Worm (Caenorhabditis elegans) whole organism, L2 larva: ENCODE results near the gene T09A5.15.

ENCODE experiments used
- C34F6.9 ChIP-seq: fragments of 150-350 bp; optimal IDR thresholded peaks from 2 replicates; lab custom pipeline; 2014; ENCODE audit warnings: missing biosample characterization, missing genetic modification characterization
- R02D3.7 ChIP-seq: fragments of 150-350 bp; optimal IDR thresholded peaks from 2 replicates; lab custom pipeline; 2014; ENCODE audit warnings: missing biosample characterization, missing genetic modification characterization
- alr-1 ChIP-seq: fragments of 150-350 bp; optimal IDR thresholded peaks from 2 replicates; lab custom pipeline; 2014; ENCODE audit warnings: missing biosample characterization, missing genetic modification characterization
- blmp-1 ChIP-seq: sonication (generic microtip); optimal IDR thresholded peaks from 2 replicates; lab custom pipeline; 2017; ENCODE audit warnings: missing genetic modification characterization, mild to moderate bottlenecking, missing compliant biosample characterization, antibody characterized with exemption, moderate library complexity; ENCODE audit not compliant: insufficient read depth
- ceh-16 ChIP-seq: fragments of 150-350 bp; optimal IDR thresholded peaks from 2 replicates; lab custom pipeline; 2014; ENCODE audit warnings: missing biosample characterization, missing genetic modification characterization
- dmd-4 ChIP-seq: sonication (generic microtip); optimal IDR thresholded peaks from 2 replicates; lab custom pipeline; 2017; ENCODE audit warnings: missing biosample characterization, missing genetic modification characterization
- egl-27 ChIP-seq: sonication (generic microtip); optimal IDR thresholded peaks from 3 replicates; lab custom pipeline; 2017; ENCODE audit warnings: missing biosample characterization, missing genetic modification reagents, missing genetic modification characterization
- elt-3 ChIP-seq: sonication (generic microtip); optimal IDR thresholded peaks from 2 replicates; lab custom pipeline; 2017; ENCODE audit warnings: missing biosample characterization, missing genetic modification characterization
- fos-1 ChIP-seq: fragments of 150-350 bp; optimal IDR thresholded peaks from 2 replicates; lab custom pipeline; 2014; ENCODE audit warnings: missing biosample characterization, missing genetic modification characterization
- gmeb-1 ChIP-seq: fragments of 150-350 bp; optimal IDR thresholded peaks from 2 replicates; lab custom pipeline; 2014; ENCODE audit warnings: missing biosample characterization, missing genetic modification characterization
- lin-11 ChIP-seq: fragments of 150-350 bp; sonication (generic microtip); optimal IDR thresholded peaks from 2 replicates; lab custom pipeline; 2014; ENCODE audit warnings: missing biosample characterization, missing genetic modification characterization, inconsistent platforms, mixed read lengths
- lin-39 ChIP-seq: fragments of 150-350 bp; optimal IDR thresholded peaks from 2 replicates; lab custom pipeline; 2014; ENCODE audit warnings: missing biosample characterization, missing genetic modification reagents, missing genetic modification characterization
- lsy-2 ChIP-seq, 2 experiments: fragments of 150-350 bp in 1 of 2; sonication (generic microtip) in 1 of 2; optimal IDR thresholded peaks; 2 replicates each; lab custom pipeline; 2014 to 2017; ENCODE audit warnings: missing biosample characterization in 2 of 2, missing genetic modification characterization in 2 of 2
- mab-5 ChIP-seq: fragments of 150-350 bp; optimal IDR thresholded peaks from 2 replicates; lab custom pipeline; 2014; ENCODE audit warnings: missing biosample characterization, missing genetic modification characterization
- mbf-1 ChIP-seq: sonication (generic microtip); optimal IDR thresholded peaks from 2 replicates; lab custom pipeline; 2017; ENCODE audit warnings: missing biosample characterization, missing genetic modification characterization
- nhr-10 ChIP-seq: sonication (generic microtip); optimal IDR thresholded peaks from 2 replicates; lab custom pipeline; 2017; ENCODE audit warnings: missing biosample characterization, missing genetic modification characterization
- nhr-11 ChIP-seq: fragments of 150-350 bp; optimal IDR thresholded peaks from 2 replicates; lab custom pipeline; 2014; ENCODE audit warnings: missing biosample characterization, missing genetic modification characterization
- nhr-12 ChIP-seq: fragments of 150-350 bp; optimal IDR thresholded peaks from 2 replicates; lab custom pipeline; 2014; ENCODE audit warnings: missing biosample characterization, missing genetic modification characterization
- nhr-23 ChIP-seq: fragments of 150-350 bp; optimal IDR thresholded peaks from 2 replicates; lab custom pipeline; 2014; ENCODE audit warnings: missing biosample characterization, missing genetic modification reagents, missing genetic modification characterization
- nhr-237 ChIP-seq: fragments of 150-350 bp; optimal IDR thresholded peaks from 2 replicates; lab custom pipeline; 2014; ENCODE audit warnings: missing biosample characterization, missing genetic modification characterization
- nhr-25 ChIP-seq: fragments of 150-350 bp; sonication (generic microtip); optimal IDR thresholded peaks from 3 replicates; lab custom pipeline; 2014; ENCODE audit warnings: missing biosample characterization, missing genetic modification characterization
- nhr-6 ChIP-seq: fragments of 150-350 bp; optimal IDR thresholded peaks from 2 replicates; lab custom pipeline; 2014; ENCODE audit warnings: missing biosample characterization, missing genetic modification characterization
- peb-1 ChIP-seq: fragments of 150-350 bp; optimal IDR thresholded peaks from 2 replicates; lab custom pipeline; 2014; ENCODE audit warnings: missing biosample characterization, missing genetic modification characterization
- skn-1 ChIP-seq: sonication (generic microtip); optimal IDR thresholded peaks from 2 replicates; lab custom pipeline; 2017; ENCODE audit warnings: missing biosample characterization, missing genetic modification characterization
- sma-3 ChIP-seq: sonication (generic microtip); optimal IDR thresholded peaks from 2 replicates; lab custom pipeline; 2016; ENCODE audit warnings: missing genetic modification reagents, missing genetic modification characterization, missing compliant biosample characterization
- sma-9 ChIP-seq, 2 experiments: fragments of 150-350 bp in 1 of 2; sonication (generic microtip) in 1 of 2; optimal IDR thresholded peaks; 2 replicates each; lab custom pipeline; 2014 to 2016; ENCODE audit warnings: missing genetic modification characterization in 2 of 2, mild to moderate bottlenecking in 1 of 2, missing biosample characterization in 1 of 2, missing compliant biosample characterization in 1 of 2, missing genetic modification reagents in 1 of 2, moderate library complexity in 1 of 2
- snpc-4 ChIP-seq: fragments of 150-350 bp; optimal IDR thresholded peaks from 2 replicates; lab custom pipeline; 2014; ENCODE audit warnings: missing biosample characterization, missing genetic modification characterization
- unc-39 ChIP-seq: fragments of 150-350 bp; optimal IDR thresholded peaks from 2 replicates; lab custom pipeline; 2014; ENCODE audit warnings: missing biosample characterization, missing genetic modification characterization
- unc-55 ChIP-seq: fragments of 150-350 bp; sonication (generic microtip); optimal IDR thresholded peaks from 3 replicates; lab custom pipeline; 2014; ENCODE audit warnings: missing biosample characterization, missing genetic modification reagents, missing genetic modification characterization
- unc-62 ChIP-seq: fragments of 150-350 bp; optimal IDR thresholded peaks from 2 replicates; lab custom pipeline; 2014; ENCODE audit warnings: missing biosample characterization, missing genetic modification reagents, missing genetic modification characterization
- zag-1 ChIP-seq: fragments of 150-350 bp; optimal IDR thresholded peaks from 2 replicates; lab custom pipeline; 2014; ENCODE audit warnings: missing biosample characterization, missing genetic modification characterization
- ztf-1 ChIP-seq: fragments of 200-800 bp; sonication (Bioruptor generic); conservative IDR thresholded peaks from 2 replicates; pipeline ENCODE4 v1.3.6; 2022; ENCODE audit warnings: missing genetic modification characterization, missing compliant biosample characterization
- ztf-11 ChIP-seq: sonication (generic microtip); optimal IDR thresholded peaks from 2 replicates; lab custom pipeline; 2017; ENCODE audit warnings: missing biosample characterization, missing genetic modification characterization

Gene T09A5.15

ce11 chrII:7825107-7825506 lies 32.7 kb upstream of the T09A5.15 start, which contains the start of gene srw-62:
srw-62 (plus strand) TSS chrII:7825407.
- TF ChIP-seq egl-27 (tag; lab: Kevin White, UChicago), result no peak
- no peak for TF ChIP-seq gmeb-1
- TF ChIP-seq fos-1, result no peak
- no peak for TF ChIP-seq peb-1 (tag; lab: Kevin White, UChicago)
- no peak for TF ChIP-seq lsy-2 (tag; optimal IDR thresholded peaks at IDR 0.05; lab: Kevin White, UChicago)
- no peak for TF ChIP-seq nhr-23 (tag; lab: Kevin White, UChicago)
- no peak for TF ChIP-seq lin-39
- no peak for TF ChIP-seq zag-1 (tag; lab: Kevin White, UChicago)
- no peak for TF ChIP-seq ztf-11
- TF ChIP-seq, all 48 proteins: peak for 0

ce11 chrII:7827883-7828282 lies 29.9 kb upstream of the T09A5.15 start:
- TF ChIP-seq sma-3 (GFP tag; lab: Kevin White, UChicago) (no peak), ceh-16 (tag; lab: Kevin White, UChicago) (no peak), unc-55 (GFP tag; lab: Kevin White, UChicago) (no peak), skn-1 (tag; lab: Kevin White, UChicago) (no peak), mbf-1 (tag; lab: Kevin White, UChicago) (no peak), blmp-1 (tag; lab: Kevin White, UChicago) (no peak), elt-3 (tag; lab: Kevin White, UChicago) (no peak), sma-9 (GFP tag; optimal IDR thresholded peaks at IDR 0.05; lab: Kevin White, UChicago) (no peak), sma-9 (tag; optimal IDR thresholded peaks at IDR 0.05; lab: Kevin White, UChicago) (no peak), lsy-2 (tag; optimal IDR thresholded peaks at IDR 0.05; lab: Kevin White, UChicago) (no peak), mab-5 (no peak), ztf-1 (no peak), dmd-4 (tag; lab: Kevin White, UChicago) (no peak), alr-1 (tag; lab: Kevin White, UChicago) (no peak), egl-27 (tag; lab: Kevin White, UChicago) (no peak), snpc-4 (no peak), fos-1 (no peak), nhr-12 (no peak)
- TF ChIP-seq, all 48 proteins: peak for 0

ce11 chrII:7829616-7830015 lies 28.1 kb upstream of the T09A5.15 start:
- TF ChIP-seq sma-9 (GFP tag; optimal IDR thresholded peaks at IDR 0.05; lab: Kevin White, UChicago) (no peak), sma-9 (tag; optimal IDR thresholded peaks at IDR 0.05; lab: Kevin White, UChicago) (no peak), nhr-11 (tag; lab: Kevin White, UChicago) (no peak)

- TF ChIP-seq unc-39 (tag; lab: Kevin White, UChicago) (no peak), lin-11 (tag; lab: Kevin White, UChicago) (no peak), unc-62 (GFP tag; lab: Kevin White, UChicago) (no peak), skn-1 (tag; lab: Kevin White, UChicago) (no peak), egl-27 (tag; lab: Kevin White, UChicago) (no peak), nhr-237 (tag; lab: Kevin White, UChicago) (no peak), nhr-11 (tag; lab: Kevin White, UChicago) (no peak), nhr-6 (tag; lab: Kevin White, UChicago) (no peak), gmeb-1 (no peak), C34F6.9 (no peak), R02D3.7 (no peak), nhr-23 (tag; lab: Kevin White, UChicago) (no peak), nhr-10 (tag; lab: Kevin White, UChicago) (no peak), mab-5 (no peak)
Measured at ce11 chrII:7832054-7832453, 25.7 kb upstream of the T09A5.15 start, which contains the start of gene T09A5.14. T09A5.14 (plus strand) TSS chrII:7832354.

- no peak for TF ChIP-seq sma-9 (GFP tag; optimal IDR thresholded peaks at IDR 0.05; lab: Kevin White, UChicago)
- TF ChIP-seq sma-9 (tag; optimal IDR thresholded peaks at IDR 0.05; lab: Kevin White, UChicago), result no peak
- TF ChIP-seq snpc-4, result no peak
- no peak for TF ChIP-seq ztf-11
- TF ChIP-seq nhr-25, result no peak
- TF ChIP-seq peb-1 (tag; lab: Kevin White, UChicago), result no peak
- TF ChIP-seq lin-39, result no peak
- TF ChIP-seq nhr-11 (tag; lab: Kevin White, UChicago), result no peak
Measured at ce11 chrII:7835314-7835713, 22.4 kb upstream of the T09A5.15 start, which contains the start of gene cex-2. cex-2 (minus strand) TSS chrII:7835414.
